Worm (Caenorhabditis elegans) whole organism, mixed stage, embryonic: ENCODE data around the gene clec-240.

Experiments used
- blmp-1 ChIP-seq: fragments of 150-350 bp; optimal IDR thresholded peaks from 2 replicates; lab custom pipeline; 2014; ENCODE audit warnings: missing biosample characterization, missing genetic modification characterization
- ceh-39 ChIP-seq: fragments of 150-350 bp; optimal IDR thresholded peaks from 2 replicates; lab custom pipeline; 2014; ENCODE audit warnings: missing biosample characterization, missing genetic modification characterization
- ceh-83 ChIP-seq: fragments of 200-800 bp; sonication (Bioruptor generic); optimal IDR thresholded peaks from 2 replicates; lab custom pipeline; 2018; ENCODE audit warnings: mild to moderate bottlenecking, missing genetic modification characterization, missing compliant biosample characterization
- cnd-1 ChIP-seq: fragments of 200-800 bp; sonication (Bioruptor generic); optimal IDR thresholded peaks from 2 replicates; lab custom pipeline; 2018; ENCODE audit warnings: mild to moderate bottlenecking, missing genetic modification characterization, missing compliant biosample characterization
- elt-1 ChIP-seq: sonication (generic microtip); optimal IDR thresholded peaks from 2 replicates; lab custom pipeline; 2017; ENCODE audit warnings: missing genetic modification characterization, mild to moderate bottlenecking, missing compliant biosample characterization, antibody characterized with exemption, moderate library complexity, borderline replicate concordance; ENCODE audit not compliant: insufficient read depth
- ham-2 ChIP-seq: fragments of 200-800 bp; sonication (Bioruptor generic); optimal IDR thresholded peaks from 2 replicates; lab custom pipeline; 2018; ENCODE audit warnings: mild to moderate bottlenecking, missing genetic modification characterization, missing compliant biosample characterization
- lsy-2 ChIP-seq: fragments of 150-350 bp; optimal IDR thresholded peaks from 2 replicates; lab custom pipeline; 2014; ENCODE audit warnings: missing biosample characterization, missing genetic modification characterization
- mab-5 ChIP-seq: fragments of 150-350 bp; optimal IDR thresholded peaks from 2 replicates; lab custom pipeline; 2014; ENCODE audit warnings: missing biosample characterization, missing genetic modification characterization
- mep-1 ChIP-seq: fragments of 150-350 bp; optimal IDR thresholded peaks from 2 replicates; lab custom pipeline; 2017; ENCODE audit warnings: missing biosample characterization, missing genetic modification reagents, missing genetic modification characterization, inconsistent platforms
- mls-2 ChIP-seq: sonication (generic microtip); optimal IDR thresholded peaks from 2 replicates; lab custom pipeline; 2016; ENCODE audit warnings: mild to moderate bottlenecking, missing genetic modification characterization, moderate library complexity, missing compliant biosample characterization
- nhr-28 ChIP-seq: fragments of 150-350 bp; optimal IDR thresholded peaks from 2 replicates; lab custom pipeline; 2014; ENCODE audit warnings: missing biosample characterization, missing genetic modification characterization
- snpc-4 ChIP-seq: fragments of 150-350 bp; optimal IDR thresholded peaks from 2 replicates; lab custom pipeline; 2014; ENCODE audit warnings: missing biosample characterization, missing genetic modification characterization
- unc-62 ChIP-seq: fragments of 150-350 bp; optimal IDR thresholded peaks from 2 replicates; lab custom pipeline; 2014; ENCODE audit warnings: missing biosample characterization, missing genetic modification reagents, missing genetic modification characterization
- zip-8 ChIP-seq: fragments of 150-350 bp; optimal IDR thresholded peaks from 2 replicates; lab custom pipeline; 2014; ENCODE audit warnings: missing biosample characterization, missing genetic modification characterization
- ztf-11 ChIP-seq: fragments of 150-350 bp; optimal IDR thresholded peaks from 2 replicates; lab custom pipeline; 2014; ENCODE audit warnings: missing biosample characterization, missing genetic modification characterization

Gene clec-240

DNA sequence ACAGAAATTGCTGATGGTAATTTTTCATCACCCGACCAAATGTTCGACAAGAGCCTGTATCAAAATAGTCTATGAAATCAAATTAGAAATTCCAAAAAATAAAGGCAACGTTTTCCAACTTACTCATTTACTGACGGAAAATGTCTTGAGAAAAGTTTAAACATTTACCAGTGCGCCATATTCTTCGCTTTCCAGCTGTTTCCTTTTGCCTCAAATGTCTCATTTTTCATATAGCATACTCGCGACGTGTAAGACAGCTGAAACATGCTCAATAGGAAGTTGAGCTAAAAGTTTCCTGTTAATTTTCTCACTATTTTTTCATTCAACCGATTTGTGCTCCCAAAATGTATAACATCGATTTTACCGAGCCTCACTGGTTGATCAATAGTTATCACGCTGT, 50.2 kb downstream of the clec-240 start, which contains the start of gene sri-66:
Gene sri-66, plus strand, starts transcription at position 301 of the 400 bp plus-strand sequence.
- TF ChIP-seq zip-8 (tag; lab: Kevin White, UChicago) (no peak), unc-62 (GFP tag; lab: Kevin White, UChicago) (no peak), ceh-83 (GFP tag; lab: Kevin White, UChicago) (no peak), snpc-4 (tag; lab: Kevin White, UChicago) (no peak), cnd-1 (tag; lab: Kevin White, UChicago) (no peak), ztf-11 (tag; lab: Kevin White, UChicago) (no peak), mls-2 (tag; lab: Kevin White, UChicago) (no peak), ham-2 (GFP tag; lab: Kevin White, UChicago) (no peak), ceh-39 (tag; lab: Kevin White, UChicago) (no peak), lsy-2 (tag; lab: Kevin White, UChicago) (no peak), mep-1 (tag; lab: Kevin White, UChicago) (no peak), mab-5 (tag; lab: Kevin White, UChicago) (no peak), blmp-1 (tag; lab: Kevin White, UChicago) (no peak), elt-1 (tag; lab: Kevin White, UChicago) (no peak), nhr-28 (no peak)
- TF ChIP-seq, all 35 proteins: peak for 0
